ENCODE assay signal across 5 fruit fly cellular contexts in genomic region chrX:11155808-11156589, dm6.
TF ChIP-seq lines count a peak whose summit lies in the region.

No protein-coding gene starts in this region.

- TF ChIP-seq CTCF in whole organism, embryonic (GFP tag; optimal IDR thresholded peaks at IDR 0.05; lab: Kevin White, UChicago): no peak

TF ChIP-seq in whole organism, adult, 20 proteins besides CTCF, POLR2A, EP300 and RAD21:
- TF ChIP-seq cnc (optimal IDR thresholded peaks at IDR 0.05; lab: Kevin White, UChicago): no peak
- no peak for TF ChIP-seq Hr96 (GFP tag; optimal IDR thresholded peaks at IDR 0.05; lab: Kevin White, UChicago)
- TF ChIP-seq tj (GFP tag; optimal IDR thresholded peaks at IDR 0.05; lab: Kevin White, UChicago): peak; percentile 43
- TF ChIP-seq cic (GFP tag; optimal IDR thresholded peaks at IDR 0.05; lab: Kevin White, UChicago): peak; percentile 42
- TF ChIP-seq CG12768 (GFP tag; optimal IDR thresholded peaks at IDR 0.05; lab: Kevin White, UChicago): no peak
- TF ChIP-seq CG33017 (tag; optimal IDR thresholded peaks at IDR 0.05; lab: Kevin White, UChicago): no peak
- no peak for TF ChIP-seq CG5204 (GFP tag; optimal IDR thresholded peaks at IDR 0.05; lab: Kevin White, UChicago)
- no peak for TF ChIP-seq Clk (GFP tag; optimal IDR thresholded peaks at IDR 0.05; lab: Kevin White, UChicago)
- TF ChIP-seq CG7045 (GFP tag; optimal IDR thresholded peaks at IDR 0.05; lab: Kevin White, UChicago): no peak
- peak; percentile 10 for TF ChIP-seq bab1 (GFP tag; optimal IDR thresholded peaks at IDR 0.05; lab: Kevin White, UChicago)
- peak; percentile 36 for TF ChIP-seq kay (GFP tag; lab: Kevin White, UChicago; ENCODE audit: borderline replicate concordance)
- TF ChIP-seq toe (GFP tag; optimal IDR thresholded peaks at IDR 0.05; lab: Kevin White, UChicago): no peak
- TF ChIP-seq CG14711 (tag; optimal IDR thresholded peaks at IDR 0.05; lab: Kevin White, UChicago): no peak

TF ChIP-seq in whole organism, embryonic, 481 proteins besides CTCF, POLR2A, EP300 and RAD21 (continues in another document):
- no peak for TF ChIP-seq Max (GFP tag; optimal IDR thresholded peaks at IDR 0.05; lab: Kevin White, UChicago)
- TF ChIP-seq CG11723 (GFP tag; optimal IDR thresholded peaks at IDR 0.05; lab: Kevin White, UChicago): no peak
- TF ChIP-seq Jarid2 (GFP tag; optimal IDR thresholded peaks at IDR 0.05; lab: Kevin White, UChicago): no peak
- TF ChIP-seq CG2199 (GFP tag; IDR thresholded peaks at IDR 0.05; lab: Robert Waterston, UW): no peak
- peak; percentile 3 for TF ChIP-seq cwo (GFP tag; optimal IDR thresholded peaks at IDR 0.05; lab: Kevin White, UChicago)
- no peak for TF ChIP-seq E2f2 (GFP tag; IDR thresholded peaks at IDR 0.05; lab: Robert Waterston, UW)
- peak; percentile 31; the same call in 1 of the 3 replicates for TF ChIP-seq dysf (GFP tag; IDR thresholded peaks at IDR 0.05; lab: Robert Waterston, UW)
- TF ChIP-seq Pdp1 (GFP tag; optimal IDR thresholded peaks at IDR 0.05; lab: Kevin White, UChicago): no peak
- TF ChIP-seq CG32767 (GFP tag; IDR thresholded peaks at IDR 0.05; lab: Robert Waterston, UW): no peak
- no peak for TF ChIP-seq Hmr (GFP tag; optimal IDR thresholded peaks at IDR 0.05; lab: Kevin White, UChicago)
- no peak for TF ChIP-seq CG10462 (GFP tag; optimal IDR thresholded peaks at IDR 0.05; lab: Kevin White, UChicago)
- no peak for TF ChIP-seq Nf-YC (tag; optimal IDR thresholded peaks at IDR 0.05; lab: Kevin White, UChicago)
- TF ChIP-seq phol (tag; optimal IDR thresholded peaks at IDR 0.05; lab: Kevin White, UChicago): peak; percentile 7
- TF ChIP-seq tap (tag; optimal IDR thresholded peaks at IDR 0.05; lab: Kevin White, UChicago): no peak
- TF ChIP-seq CG15011 (GFP tag; optimal IDR thresholded peaks at IDR 0.05; lab: Kevin White, UChicago): no peak
- TF ChIP-seq dan (GFP tag; IDR thresholded peaks at IDR 0.05; lab: Robert Waterston, UW): no peak
- TF ChIP-seq CG33557 (GFP tag; optimal IDR thresholded peaks at IDR 0.05; lab: Kevin White, UChicago): no peak
- TF ChIP-seq Bdp1 (GFP tag; optimal IDR thresholded peaks at IDR 0.05; lab: Kevin White, UChicago): no peak
- no peak for TF ChIP-seq CG14667 (GFP tag; IDR thresholded peaks at IDR 0.05; lab: Robert Waterston, UW)
- no peak for TF ChIP-seq CG30403 (GFP tag; optimal IDR thresholded peaks at IDR 0.05; lab: Kevin White, UChicago)
- no peak for TF ChIP-seq CG2678 (tag; optimal IDR thresholded peaks at IDR 0.05; lab: Kevin White, UChicago)

TF ChIP-seq in whole organism, prepupa, 60 proteins besides CTCF, POLR2A, EP300 and RAD21:
- TF ChIP-seq lz (GFP tag; optimal IDR thresholded peaks at IDR 0.05; lab: Kevin White, UChicago): no peak
- 0 out of 2 replicates have a peak, but pooled peaks have one; percentile 31 for TF ChIP-seq CG15336 (GFP tag; IDR thresholded peaks at IDR 0.05; lab: Robert Waterston, UW)
- no peak for TF ChIP-seq fkh (GFP tag; optimal IDR thresholded peaks at IDR 0.05; lab: Kevin White, UChicago)
- TF ChIP-seq Eip75B (GFP tag; optimal IDR thresholded peaks at IDR 0.05; lab: Kevin White, UChicago): no peak
- peak; percentile 1 for TF ChIP-seq CG9139 (GFP tag; optimal IDR thresholded peaks at IDR 0.05; lab: Kevin White, UChicago)
- no peak for TF ChIP-seq dac (GFP tag; optimal IDR thresholded peaks at IDR 0.05; lab: Kevin White, UChicago)
- peak; percentile 41; the same call in 2 of the 3 replicates for TF ChIP-seq CG8119 (GFP tag; IDR thresholded peaks at IDR 0.05; lab: Robert Waterston, UW)
- 0 out of 2 replicates have a peak, but pooled peaks have one; percentile 12 for TF ChIP-seq Gug (GFP tag; IDR thresholded peaks at IDR 0.05; lab: Robert Waterston, UW)
- TF ChIP-seq pdm3 (GFP tag; optimal IDR thresholded peaks at IDR 0.05; lab: Kevin White, UChicago): peak; percentile 27
- peak; percentile 32 for TF ChIP-seq acj6 (GFP tag; optimal IDR thresholded peaks at IDR 0.05; lab: Kevin White, UChicago)
- peak; percentile 16 for TF ChIP-seq CG6792 (GFP tag; optimal IDR thresholded peaks at IDR 0.05; lab: Kevin White, UChicago)
- TF ChIP-seq CG10669 (GFP tag; optimal IDR thresholded peaks at IDR 0.05; lab: Kevin White, UChicago): no peak
- TF ChIP-seq Eip78C (GFP tag; lab: Kevin White, UChicago): peak; percentile 78
- TF ChIP-seq achi (GFP tag; optimal IDR thresholded peaks at IDR 0.05; lab: Kevin White, UChicago): peak; percentile 2
- peak; percentile 11 for TF ChIP-seq CG3919 (GFP tag; optimal IDR thresholded peaks at IDR 0.05; lab: Kevin White, UChicago)
- TF ChIP-seq dsx (GFP tag; optimal IDR thresholded peaks at IDR 0.05; lab: Kevin White, UChicago; ENCODE audit: poor library complexity, severe bottlenecking): peak; percentile 74
- TF ChIP-seq ss (GFP tag; optimal IDR thresholded peaks at IDR 0.05; lab: Kevin White, UChicago): no peak
- TF ChIP-seq Sox15 (GFP tag; optimal IDR thresholded peaks at IDR 0.05; lab: Kevin White, UChicago): no peak
- peak; percentile 5; the same call in 1 of the 3 replicates for TF ChIP-seq CG6163 (GFP tag; IDR thresholded peaks at IDR 0.05; lab: Robert Waterston, UW)
- TF ChIP-seq esn (GFP tag; optimal IDR thresholded peaks at IDR 0.05; lab: Kevin White, UChicago): peak; percentile 17
TF ChIP-seq in whole organism, prepupa: peak in this region for 13.

TF ChIP-seq in whole organism, pupa, 21 proteins besides CTCF, POLR2A, EP300 and RAD21:
- TF ChIP-seq CG12605 (GFP tag; IDR thresholded peaks at IDR 0.05; lab: Robert Waterston, UW) (no peak), CG17806 (tag; optimal IDR thresholded peaks at IDR 0.05; lab: Kevin White, UChicago) (no peak), rn (GFP tag; IDR thresholded peaks at IDR 0.05; lab: Robert Waterston, UW) (no peak), CG15710 (tag; optimal IDR thresholded peaks at IDR 0.05; lab: Kevin White, UChicago) (peak; percentile 4), CG8159 (tag; optimal IDR thresholded peaks at IDR 0.05; lab: Kevin White, UChicago) (peak; percentile 37), CG34367 (tag; optimal IDR thresholded peaks at IDR 0.05; lab: Kevin White, UChicago) (peak; percentile 6), fd96Ca (GFP tag; IDR thresholded peaks at IDR 0.05; lab: Robert Waterston, UW) (no peak), Pif1A (GFP tag; optimal IDR thresholded peaks at IDR 0.05; lab: Kevin White, UChicago) (peak; percentile 13), D1 (tag; optimal IDR thresholded peaks at IDR 0.05; lab: Kevin White, UChicago) (no peak), CG4496 (GFP tag; IDR thresholded peaks at IDR 0.05; lab: Robert Waterston, UW) (no peak), gl (tag; optimal IDR thresholded peaks at IDR 0.05; lab: Kevin White, UChicago) (no peak), CG10348 (GFP tag; IDR thresholded peaks at IDR 0.05; lab: Robert Waterston, UW) (no peak), CG13204 (GFP tag; optimal IDR thresholded peaks at IDR 0.05; lab: Kevin White, UChicago) (no peak), Pif1B (GFP tag; optimal IDR thresholded peaks at IDR 0.05; lab: Kevin White, UChicago) (no peak), CG32121 (GFP tag; IDR thresholded peaks at IDR 0.05; lab: Robert Waterston, UW) (no peak), Ets98B (GFP tag; IDR thresholded peaks at IDR 0.05; lab: Robert Waterston, UW) (no peak), Snoo (tag; optimal IDR thresholded peaks at IDR 0.05; lab: Kevin White, UChicago) (no peak), CG8301 (tag; optimal IDR thresholded peaks at IDR 0.05; lab: Kevin White, UChicago) (no peak), EcR (GFP tag; optimal IDR thresholded peaks at IDR 0.05; lab: Kevin White, UChicago) (no peak), CG14655 (GFP tag; optimal IDR thresholded peaks at IDR 0.05; lab: Kevin White, UChicago) (no peak), CG9948 (tag; optimal IDR thresholded peaks at IDR 0.05; lab: Kevin White, UChicago) (peak; percentile 17)

TF ChIP-seq in whole organism, wandering third instar larva, 38 proteins besides CTCF, POLR2A, EP300 and RAD21:
- TF ChIP-seq CG32264 (GFP tag; optimal IDR thresholded peaks at IDR 0.05; lab: Kevin White, UChicago): no peak
- peak in 1 of 2 experiments; percentile 24 for TF ChIP-seq foxo (GFP tag; optimal IDR thresholded peaks at IDR 0.05; lab: Kevin White, UChicago)
- TF ChIP-seq psq (GFP tag; optimal IDR thresholded peaks at IDR 0.05; lab: Kevin White, UChicago): peak; percentile 16
- no peak for TF ChIP-seq Dfd (GFP tag; optimal IDR thresholded peaks at IDR 0.05; lab: Kevin White, UChicago)
